Worm (Caenorhabditis elegans): Measurements from ENCODE around the gene Y67D8B.5.

Y67D8B.5 gene

ce11 chrIV:3250020-3250419, 47.9 kb downstream of the Y67D8B.5 start:
- TF ChIP-seq odd-2 (tag; optimal IDR thresholded peaks at IDR 0.05) (no peak), ttx-3 (tag; optimal IDR thresholded peaks at IDR 0.05) (no peak), nhr-232 (tag; optimal IDR thresholded peaks at IDR 0.05) (no peak), sdc-2 (tag; optimal IDR thresholded peaks at IDR 0.05) (no peak), ceh-31 (tag; optimal IDR thresholded peaks at IDR 0.05) (no peak), ceh-48 (tag; optimal IDR thresholded peaks at IDR 0.05) (no peak), nfya-1 (tag; optimal IDR thresholded peaks at IDR 0.05) (no peak), ama-1 (optimal IDR thresholded peaks at IDR 0.05) (no peak), lim-6 (tag; optimal IDR thresholded peaks at IDR 0.05) (no peak), K09A11.1 (tag; optimal IDR thresholded peaks at IDR 0.05; ENCODE audit: insufficient read depth) (no peak)

ce11 chrIV:3251551-3251950, 49.4 kb downstream of the Y67D8B.5 start:
- TF ChIP-seq nfya-1 (tag; optimal IDR thresholded peaks at IDR 0.05) (no peak), nhr-11 (tag; optimal IDR thresholded peaks at IDR 0.05) (no peak), pax-1 (tag; optimal IDR thresholded peaks at IDR 0.05) (no peak), dve-1 (tag; optimal IDR thresholded peaks at IDR 0.05) (no peak), ahr-1 (tag; optimal IDR thresholded peaks at IDR 0.05) (no peak), K09A11.1 (tag; optimal IDR thresholded peaks at IDR 0.05; ENCODE audit: insufficient read depth) (no peak), eyg-1 (tag; optimal IDR thresholded peaks at IDR 0.05) (no peak), unc-55 (GFP tag; optimal IDR thresholded peaks at IDR 0.05) (no peak), hlh-13 (GFP tag; optimal IDR thresholded peaks at IDR 0.05) (no peak), T23F11.4 (GFP tag; optimal IDR thresholded peaks at IDR 0.05) (no peak), ceh-6 (GFP tag; optimal IDR thresholded peaks at IDR 0.05) (no peak), hlh-6 (tag; optimal IDR thresholded peaks at IDR 0.05) (no peak), ceh-24 (tag; optimal IDR thresholded peaks at IDR 0.05) (no peak), syd-9 (tag; optimal IDR thresholded peaks at IDR 0.05) (no peak), Y22D7AL.16 (tag; optimal IDR thresholded peaks at IDR 0.05) (no peak), unc-86 (tag; optimal IDR thresholded peaks at IDR 0.05) (no peak), ets-4 (tag; optimal IDR thresholded peaks at IDR 0.05) (no peak), pat-9 (tag; optimal IDR thresholded peaks at IDR 0.05) (no peak)

ce11 chrIV:3252047-3252446, 49.9 kb downstream of the Y67D8B.5 start:
- TF ChIP-seq sox-2 (GFP tag; IDR thresholded peaks at IDR 0.05) (no peak), sox-4 (tag; optimal IDR thresholded peaks at IDR 0.05) (no peak), unc-42 (tag; optimal IDR thresholded peaks at IDR 0.05) (no peak), ztf-16 (tag; optimal IDR thresholded peaks at IDR 0.05) (no peak), npax-4 (tag; optimal IDR thresholded peaks at IDR 0.05) (no peak), fax-1 (tag; optimal IDR thresholded peaks at IDR 0.05) (no peak), ceh-30 (tag; optimal IDR thresholded peaks at IDR 0.05) (no peak), pqm-1 (tag; optimal IDR thresholded peaks at IDR 0.05) (no peak), dve-1 (tag; optimal IDR thresholded peaks at IDR 0.05) (no peak), ceh-6 (GFP tag; optimal IDR thresholded peaks at IDR 0.05) (no peak), C38D4.7 (GFP tag; optimal IDR thresholded peaks at IDR 0.05) (no peak), hlh-15 (tag; optimal IDR thresholded peaks at IDR 0.05) (no peak), rnt-1 (tag; optimal IDR thresholded peaks at IDR 0.05) (no peak), unc-3 (GFP tag; conservative IDR thresholded peaks at IDR 0.05) (no peak), unc-3 (tag; optimal IDR thresholded peaks at IDR 0.05) (no peak), F13H6.1 (tag; optimal IDR thresholded peaks at IDR 0.05) (no peak), fkh-6 (tag; optimal IDR thresholded peaks at IDR 0.05) (no peak), ceh-19 (GFP tag; optimal IDR thresholded peaks at IDR 0.05) (no peak)
